Worm (Caenorhabditis elegans) whole organism, late embryonic: ENCODE measurements around the gene D1014.7.

Experiments used
- C38D4.7 ChIP-seq: fragments of 200-800 bp; sonication (Bioruptor generic); optimal IDR thresholded peaks from 2 replicates; lab custom pipeline; 2018; ENCODE audit warnings: mild to moderate bottlenecking, missing genetic modification characterization, moderate library complexity, missing compliant biosample characterization
- F13H6.1 ChIP-seq: sonication (generic microtip); optimal IDR thresholded peaks from 2 replicates; lab custom pipeline; 2016; ENCODE audit warnings: missing genetic modification characterization, missing compliant biosample characterization
- K02D7.2 ChIP-seq: sonication (generic microtip); optimal IDR thresholded peaks from 2 replicates; lab custom pipeline; 2017; ENCODE audit warnings: mild to moderate bottlenecking, missing genetic modification characterization, missing compliant biosample characterization
- K09A11.1 ChIP-seq: sonication (generic microtip); optimal IDR thresholded peaks from 2 replicates; lab custom pipeline; 2017; ENCODE audit warnings: antibody characterized with exemption, mild to moderate bottlenecking, missing genetic modification characterization, missing compliant biosample characterization; ENCODE audit not compliant: insufficient read depth
- ceh-14 ChIP-seq: sonication (generic microtip); optimal IDR thresholded peaks from 2 replicates; lab custom pipeline; 2016; ENCODE audit warnings: missing genotype, missing genetic modification characterization, missing compliant biosample characterization
- ceh-19 ChIP-seq: fragments of 200-800 bp; sonication (Bioruptor generic); optimal IDR thresholded peaks from 2 replicates; lab custom pipeline; 2018; ENCODE audit warnings: mild to moderate bottlenecking, missing genetic modification characterization, missing compliant biosample characterization
- ceh-2 ChIP-seq: sonication (generic microtip); optimal IDR thresholded peaks from 2 replicates; lab custom pipeline; 2016; ENCODE audit warnings: missing genotype, missing genetic modification characterization, missing compliant biosample characterization
- ceh-22 ChIP-seq: sonication (generic microtip); optimal IDR thresholded peaks from 2 replicates; lab custom pipeline; 2017; ENCODE audit warnings: missing biosample characterization, missing genetic modification characterization
- ceh-24 ChIP-seq: sonication (generic microtip); optimal IDR thresholded peaks from 2 replicates; lab custom pipeline; 2016; ENCODE audit warnings: mild to moderate bottlenecking, missing genetic modification characterization, missing compliant biosample characterization
- ceh-31 ChIP-seq: sonication (generic microtip); optimal IDR thresholded peaks from 2 replicates; lab custom pipeline; 2016; ENCODE audit warnings: missing genetic modification characterization, missing compliant biosample characterization
- ceh-34 ChIP-seq: sonication (generic microtip); optimal IDR thresholded peaks from 2 replicates; lab custom pipeline; 2016; ENCODE audit warnings: mild to moderate bottlenecking, missing genetic modification characterization, missing compliant biosample characterization
- ceh-45 ChIP-seq: fragments of 200-800 bp; sonication (Bioruptor generic); IDR thresholded peaks from 2 replicates; pipeline ENCODE4 v1.3.6; 2022; ENCODE audit warnings: missing genetic modification reagents, missing genetic modification characterization, missing compliant biosample characterization
- elt-2 ChIP-seq: sonication (generic microtip); optimal IDR thresholded peaks from 2 replicates; lab custom pipeline; 2016; ENCODE audit warnings: missing genetic modification reagents, missing genetic modification characterization, missing compliant biosample characterization
- elt-4 ChIP-seq: sonication (generic microtip); optimal IDR thresholded peaks from 2 replicates; lab custom pipeline; 2016; ENCODE audit warnings: missing genetic modification characterization, missing compliant biosample characterization
- fax-1 ChIP-seq: sonication (generic microtip); optimal IDR thresholded peaks from 2 replicates; lab custom pipeline; 2016; ENCODE audit warnings: missing genotype, missing genetic modification characterization, missing compliant biosample characterization
- fkh-10 ChIP-seq: fragments of 150-350 bp; optimal IDR thresholded peaks from 2 replicates; lab custom pipeline; 2014; ENCODE audit warnings: missing biosample characterization, missing genetic modification reagents, missing genetic modification characterization
- gmeb-2 ChIP-seq: sonication (generic microtip); optimal IDR thresholded peaks from 2 replicates; lab custom pipeline; 2016; ENCODE audit warnings: missing genetic modification characterization, inconsistent platforms, missing compliant biosample characterization
- hlh-15 ChIP-seq: sonication (generic microtip); optimal IDR thresholded peaks from 2 replicates; lab custom pipeline; 2016; ENCODE audit warnings: missing genetic modification characterization, missing compliant biosample characterization
- hlh-30 ChIP-seq: sonication (generic microtip); optimal IDR thresholded peaks from 2 replicates; lab custom pipeline; 2017; ENCODE audit warnings: antibody characterized with exemption, missing genetic modification characterization, missing compliant biosample characterization; ENCODE audit not compliant: insufficient read depth
- lin-11 ChIP-seq: fragments of 200-800 bp; sonication (Bioruptor generic); optimal IDR thresholded peaks from 2 replicates; lab custom pipeline; 2018; ENCODE audit warnings: mild to moderate bottlenecking, missing genetic modification characterization, missing compliant biosample characterization
- madf-2 ChIP-seq: sonication (generic microtip); optimal IDR thresholded peaks from 2 replicates; lab custom pipeline; 2017; ENCODE audit warnings: missing genetic modification characterization, missing compliant biosample characterization
- mec-3 ChIP-seq: sonication (generic microtip); optimal IDR thresholded peaks from 2 replicates; lab custom pipeline; 2016; ENCODE audit warnings: borderline replicate concordance, missing genetic modification characterization, missing compliant biosample characterization
- nfya-1 ChIP-seq: sonication (generic microtip); optimal IDR thresholded peaks from 2 replicates; lab custom pipeline; 2017; ENCODE audit warnings: missing genetic modification characterization, mild to moderate bottlenecking, missing compliant biosample characterization, antibody characterized with exemption, moderate library complexity
- npax-4 ChIP-seq: sonication (generic microtip); optimal IDR thresholded peaks from 2 replicates; lab custom pipeline; 2016; ENCODE audit warnings: missing genetic modification characterization, missing compliant biosample characterization
- pag-3 ChIP-seq: sonication (generic microtip); optimal IDR thresholded peaks from 2 replicates; lab custom pipeline; 2016; ENCODE audit warnings: missing compliant biosample characterization, missing genetic modification characterization, borderline replicate concordance
- pat-9 ChIP-seq: fragments of 200-800 bp; sonication (Bioruptor generic); optimal IDR thresholded peaks from 2 replicates; lab custom pipeline; 2018; ENCODE audit warnings: mild to moderate bottlenecking, missing genetic modification characterization, moderate library complexity, missing compliant biosample characterization
- pha-2 ChIP-seq: sonication (generic microtip); optimal IDR thresholded peaks from 2 replicates; lab custom pipeline; 2017; ENCODE audit warnings: mild to moderate bottlenecking, missing genetic modification characterization, missing compliant biosample characterization
- pros-1 ChIP-seq: fragments of 150-350 bp; optimal IDR thresholded peaks from 2 replicates; lab custom pipeline; 2014; ENCODE audit warnings: missing biosample characterization, missing genetic modification reagents, missing genetic modification characterization
- ref-2 ChIP-seq: sonication (generic microtip); optimal IDR thresholded peaks from 2 replicates; lab custom pipeline; 2016; ENCODE audit warnings: missing genetic modification characterization, missing compliant biosample characterization
- sox-2 ChIP-seq: fragments of 200-800 bp; sonication (Bioruptor generic); IDR thresholded peaks from 2 replicates; pipeline ENCODE4 v1.3.6; 2022; ENCODE audit warnings: missing genetic modification reagents, missing genetic modification characterization, missing compliant biosample characterization
- ttx-3 ChIP-seq: sonication (generic microtip); optimal IDR thresholded peaks from 2 replicates; lab custom pipeline; 2016; ENCODE audit warnings: missing genetic modification reagents, missing genetic modification characterization, missing compliant biosample characterization
- unc-3 ChIP-seq, 2 experiments: fragments of 200-800 bp in 1 of 2; sonication (Bioruptor generic) in 1 of 2; sonication (generic microtip) in 1 of 2; conservative IDR thresholded peaks in 1 of 2; optimal IDR thresholded peaks in 1 of 2; 2 replicates each; pipeline versions ENCODE4 v1.3.6 to Lab custom; 2016 to 2022; ENCODE audit warnings: missing compliant biosample characterization in 2 of 2, missing genetic modification characterization in 2 of 2, missing genetic modification reagents in 1 of 2
- unc-42 ChIP-seq: sonication (generic microtip); optimal IDR thresholded peaks from 2 replicates; lab custom pipeline; 2016; ENCODE audit warnings: missing genotype, missing genetic modification characterization, missing compliant biosample characterization
- zip-5 ChIP-seq: sonication (generic microtip); optimal IDR thresholded peaks from 2 replicates; lab custom pipeline; 2016; ENCODE audit warnings: missing genetic modification characterization, missing compliant biosample characterization

D1014.7 gene

DNA sequence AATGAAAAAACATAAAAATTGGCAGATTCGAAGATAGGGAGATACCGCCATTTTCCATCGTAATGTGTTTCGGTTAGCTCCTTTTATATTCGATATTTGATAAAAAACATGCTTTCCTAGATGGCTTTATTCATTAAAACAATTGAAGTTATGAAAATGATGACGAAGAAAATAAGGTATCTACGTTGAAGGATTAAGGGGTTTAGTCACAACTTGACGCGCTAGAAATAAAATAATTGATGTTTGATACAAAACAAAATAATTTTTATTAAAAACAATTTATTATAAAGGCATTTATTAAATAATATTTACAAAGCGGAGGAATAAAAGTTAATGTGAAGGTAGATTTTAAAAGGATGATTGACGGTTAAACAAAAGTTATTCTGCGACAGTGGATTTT is 27.5 kb upstream of the D1014.7 start, which contains the start of gene str-130:
Gene str-130, minus strand, starts transcription at position 101 of the 400 bp plus-strand sequence.
- no peak for TF ChIP-seq fax-1 (tag; lab: Kevin White, UChicago)
- no peak for TF ChIP-seq ceh-45
- TF ChIP-seq unc-3 (GFP tag; conservative IDR thresholded peaks at IDR 0.05; lab: Robert Waterston, UW): no peak
- TF ChIP-seq unc-3 (tag; optimal IDR thresholded peaks at IDR 0.05; lab: Kevin White, UChicago): no peak
- no peak for TF ChIP-seq C38D4.7
- no peak for TF ChIP-seq K02D7.2 (tag; lab: Kevin White, UChicago)
- TF ChIP-seq unc-42: no peak
- TF ChIP-seq sox-2: no peak
- TF ChIP-seq zip-5 (tag; lab: Kevin White, UChicago): no peak
- no peak for TF ChIP-seq ceh-22
- TF ChIP-seq ref-2 (tag; lab: Kevin White, UChicago): no peak
- TF ChIP-seq pros-1 (tag; lab: Kevin White, UChicago): no peak
- no peak for TF ChIP-seq lin-11 (tag; lab: Kevin White, UChicago)
- no peak for TF ChIP-seq elt-2 (tag; lab: Kevin White, UChicago)
- TF ChIP-seq F13H6.1 (tag; lab: Kevin White, UChicago): no peak
- no peak for TF ChIP-seq madf-2
- TF ChIP-seq ceh-2 (tag; lab: Kevin White, UChicago): no peak
- no peak for TF ChIP-seq gmeb-2 (tag; lab: Kevin White, UChicago)
- TF ChIP-seq pag-3 (tag; lab: Kevin White, UChicago): no peak
- no peak for TF ChIP-seq pat-9 (tag; lab: Kevin White, UChicago)
- TF ChIP-seq elt-4 (tag; lab: Kevin White, UChicago): no peak
- TF ChIP-seq, all 69 proteins: peak for 0

DNA sequence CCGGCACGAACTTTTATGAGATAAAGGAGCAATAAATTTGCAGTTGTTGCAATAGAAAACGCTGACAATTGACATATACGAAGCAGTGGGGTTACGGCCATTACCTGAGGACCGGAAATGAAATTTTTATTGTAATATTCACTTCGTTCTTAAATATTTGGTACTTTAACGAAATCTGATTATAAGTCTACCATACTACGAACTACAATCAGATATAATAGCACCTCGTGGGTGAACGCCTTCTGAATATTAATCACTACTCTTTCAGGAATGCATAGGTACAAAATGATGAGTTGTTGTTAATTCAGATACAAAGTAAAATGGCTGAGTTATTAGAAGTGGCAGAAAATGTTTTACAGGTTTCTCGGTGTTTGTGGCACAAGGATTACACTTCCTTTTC is 25.7 kb upstream of the D1014.7 start, which contains the start of gene str-129:
Gene str-129, minus strand, starts transcription at position 101 of the 400 bp plus-strand sequence.
- TF ChIP-seq nfya-1 (tag; lab: Kevin White, UChicago): no peak

DNA sequence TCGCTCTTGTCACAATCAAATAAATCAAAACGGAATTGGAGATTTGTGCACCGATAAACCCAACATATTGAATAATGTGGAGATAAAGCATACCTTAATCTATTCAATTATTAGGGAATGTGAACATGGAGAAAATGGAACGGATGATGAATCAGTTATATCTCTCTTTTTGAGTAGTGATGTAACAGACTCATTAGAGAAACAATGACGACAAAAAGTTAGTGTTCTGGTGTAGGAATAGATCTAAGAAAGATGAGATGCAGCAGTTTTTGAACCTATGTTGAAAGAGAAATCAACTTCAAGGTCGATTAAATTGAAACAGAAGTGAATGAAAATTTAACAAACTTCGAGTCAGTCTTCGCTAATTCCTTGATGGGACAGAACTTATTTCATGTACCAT is 22.7 kb upstream of the D1014.7 start, which contains the start of gene str-146:
Gene str-146, minus strand, starts transcription at position 101 of the 400 bp plus-strand sequence.
- TF ChIP-seq ttx-3 (tag; lab: Kevin White, UChicago): no peak
- TF ChIP-seq fkh-10 (GFP tag; lab: Kevin White, UChicago): no peak
- TF ChIP-seq pha-2 (tag; lab: Kevin White, UChicago): no peak
- no peak for TF ChIP-seq mec-3 (tag; lab: Kevin White, UChicago)
- TF ChIP-seq ceh-19 (GFP tag; lab: Kevin White, UChicago): no peak
- no peak for TF ChIP-seq npax-4 (tag; lab: Kevin White, UChicago)
- no peak for TF ChIP-seq hlh-30 (tag; lab: Kevin White, UChicago)
- no peak for TF ChIP-seq pat-9 (tag; lab: Kevin White, UChicago)
- TF ChIP-seq K09A11.1: no peak
- no peak for TF ChIP-seq ref-2 (tag; lab: Kevin White, UChicago)
- no peak for TF ChIP-seq gmeb-2 (tag; lab: Kevin White, UChicago)
- TF ChIP-seq ceh-22: no peak

DNA sequence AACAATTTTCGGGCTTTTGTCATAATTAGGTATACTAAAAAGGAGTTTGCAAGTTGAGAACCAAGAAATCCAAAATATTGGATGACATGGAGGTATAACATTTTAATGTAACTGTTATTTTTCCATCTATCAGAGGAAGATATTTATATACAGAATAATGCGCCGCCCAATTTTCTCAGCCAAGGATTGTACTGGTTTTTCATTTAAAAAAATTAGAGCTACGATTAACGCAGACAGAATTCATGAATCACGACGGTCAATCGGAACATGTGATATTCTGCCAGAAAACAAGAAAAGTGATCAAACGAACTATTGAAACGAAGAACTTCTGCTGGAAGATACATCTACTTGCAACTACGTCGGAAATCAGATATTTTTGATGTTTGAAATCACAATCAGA is 19.8 kb upstream of the D1014.7 start, which contains the start of gene str-145:
Gene str-145, minus strand, starts transcription at position 101 of the 400 bp plus-strand sequence.
- TF ChIP-seq lin-11 (tag; lab: Kevin White, UChicago) (no peak), K09A11.1 (no peak), zip-5 (tag; lab: Kevin White, UChicago) (no peak)

DNA sequence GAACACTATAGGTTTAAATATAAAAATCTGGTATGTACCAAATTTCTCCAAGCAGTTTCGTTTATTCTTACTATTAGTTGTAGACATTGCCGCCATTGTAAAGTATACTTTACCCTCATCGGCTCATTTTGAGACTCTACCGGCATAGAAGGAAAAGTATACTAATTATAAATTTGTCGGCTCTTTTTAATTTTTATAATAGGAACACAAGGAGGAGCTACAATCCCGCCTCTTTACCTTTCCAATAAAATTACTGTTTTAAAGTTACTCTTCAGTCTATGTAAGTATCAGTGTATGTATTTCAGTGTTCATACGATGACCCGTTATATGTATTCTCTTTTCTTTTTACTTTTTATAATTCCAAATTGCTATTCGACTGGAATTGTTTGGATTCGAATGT is 18.8 kb upstream of the D1014.7 start, which contains the start of gene sdz-23:
Gene sdz-23, plus strand, starts transcription at position 301 of the 400 bp plus-strand sequence.
- TF ChIP-seq gmeb-2 (tag; lab: Kevin White, UChicago) (no peak), ceh-24 (tag; lab: Kevin White, UChicago) (no peak), hlh-15 (no peak), ceh-14 (tag; lab: Kevin White, UChicago) (no peak), ceh-34 (tag; lab: Kevin White, UChicago) (no peak), sox-2 (no peak), ceh-31 (tag; lab: Kevin White, UChicago) (no peak)
